Worm (Caenorhabditis elegans) whole organism, L1 larva: ENCODE measurements around the gene hex-3.
A peak's percentile ranks its signal among the peaks of the same experiment; 100 is the strongest.

Experiments
- Y116A8C.19 ChIP-seq: sonication (generic microtip); optimal IDR thresholded peaks from 2 replicates; lab custom pipeline; 2016; ENCODE audit warnings: missing compliant biosample characterization, missing genetic modification characterization, borderline replicate concordance
- alr-1 ChIP-seq: fragments of 200-800 bp; sonication (Bioruptor generic); optimal IDR thresholded peaks from 2 replicates; lab custom pipeline; 2018; ENCODE audit warnings: borderline replicate concordance, mild to moderate bottlenecking, missing genetic modification characterization, missing compliant biosample characterization
- aly-2 ChIP-seq: fragments of 150-350 bp; optimal IDR thresholded peaks from 2 replicates; lab custom pipeline; 2014; ENCODE audit warnings: missing biosample characterization, missing genetic modification characterization
- ceh-63 ChIP-seq: fragments of 200-800 bp; sonication (Bioruptor generic); optimal IDR thresholded peaks from 2 replicates; lab custom pipeline; 2018; ENCODE audit warnings: mild to moderate bottlenecking, missing genetic modification characterization, missing compliant biosample characterization
- ceh-8 ChIP-seq: fragments of 200-800 bp; sonication (Bioruptor generic); optimal IDR thresholded peaks from 2 replicates; lab custom pipeline; 2018; ENCODE audit warnings: mild to moderate bottlenecking, missing genetic modification characterization, moderate library complexity, missing compliant biosample characterization
- ceh-82 ChIP-seq, 3 experiments: fragments of 150-350 bp in 1 of 3; sonication (generic microtip) in 2 of 3; optimal IDR thresholded peaks; 2 replicates each; lab custom pipeline; 2014 to 2017; ENCODE audit warnings: missing biosample characterization in 3 of 3, missing genetic modification characterization in 3 of 3
- dsc-1 ChIP-seq: sonication (generic microtip); optimal IDR thresholded peaks from 2 replicates; lab custom pipeline; 2016; ENCODE audit warnings: mild to moderate bottlenecking, missing genetic modification characterization, missing compliant biosample characterization
- efl-1 ChIP-seq, 4 experiments: fragments of 150-350 bp; optimal IDR thresholded peaks in 3 of 4; peaks in 1 of 4; 1 replicate in 1 of 4; 2 replicates in 3 of 4; lab custom pipeline; 2014; ENCODE audit warnings: missing biosample characterization in 2 of 4, missing genetic modification characterization in 2 of 4, missing genetic modification reagents in 2 of 4
- egl-13 ChIP-seq: sonication (generic microtip); optimal IDR thresholded peaks from 2 replicates; lab custom pipeline; 2016; ENCODE audit warnings: missing genotype, missing genetic modification reagents, missing genetic modification characterization, missing compliant biosample characterization
- ets-5 ChIP-seq: fragments of 200-800 bp; sonication (Bioruptor generic); IDR thresholded peaks from 2 replicates; pipeline ENCODE4 v1.3.6; 2022; ENCODE audit warnings: missing genetic modification characterization, missing compliant biosample characterization
- fkh-10 ChIP-seq: sonication (generic microtip); optimal IDR thresholded peaks from 2 replicates; lab custom pipeline; 2017; ENCODE audit warnings: missing biosample characterization, missing genetic modification reagents, missing genetic modification characterization
- fkh-4 ChIP-seq: sonication (generic microtip); optimal IDR thresholded peaks from 2 replicates; lab custom pipeline; 2016; ENCODE audit warnings: missing compliant biosample characterization, missing genetic modification characterization, borderline replicate concordance
- fkh-8 ChIP-seq: sonication (generic microtip); optimal IDR thresholded peaks from 2 replicates; lab custom pipeline; 2016; ENCODE audit warnings: mild to moderate bottlenecking, missing genetic modification characterization, missing compliant biosample characterization
- hpl-2 ChIP-seq: fragments of 150-350 bp; optimal IDR thresholded peaks from 2 replicates; lab custom pipeline; 2014; ENCODE audit warnings: missing biosample characterization, missing genetic modification reagents, missing genetic modification characterization
- jun-1 ChIP-seq: fragments of 150-350 bp; optimal IDR thresholded peaks from 2 replicates; lab custom pipeline; 2014; ENCODE audit warnings: missing biosample characterization, missing genetic modification reagents, missing genetic modification characterization
- lin-14 ChIP-seq: fragments of 200-800 bp; sonication (Bioruptor generic); optimal IDR thresholded peaks from 2 replicates; lab custom pipeline; 2018; ENCODE audit warnings: mild to moderate bottlenecking, missing genetic modification characterization, moderate library complexity, missing compliant biosample characterization
- lin-39 ChIP-seq: fragments of 150-350 bp; optimal IDR thresholded peaks from 2 replicates; lab custom pipeline; 2014; ENCODE audit warnings: missing biosample characterization, missing genetic modification reagents, missing genetic modification characterization
- lir-3 ChIP-seq: sonication (generic microtip); optimal IDR thresholded peaks from 2 replicates; lab custom pipeline; 2016; ENCODE audit warnings: mild to moderate bottlenecking, missing genetic modification characterization, moderate library complexity, missing compliant biosample characterization; ENCODE audit not compliant: poor library complexity
- lsy-2 ChIP-seq, 2 experiments: fragments of 150-350 bp; optimal IDR thresholded peaks; 2 replicates each; lab custom pipeline; 2014; ENCODE audit warnings: missing biosample characterization in 2 of 2, missing genetic modification characterization in 2 of 2
- mep-1 ChIP-seq: fragments of 150-350 bp; optimal IDR thresholded peaks from 2 replicates; lab custom pipeline; 2014; ENCODE audit warnings: missing biosample characterization, missing genetic modification characterization
- nhr-11 ChIP-seq: fragments of 150-350 bp; optimal IDR thresholded peaks from 2 replicates; lab custom pipeline; 2014; ENCODE audit warnings: missing biosample characterization, missing genetic modification characterization
- nhr-12 ChIP-seq: sonication (generic microtip); optimal IDR thresholded peaks from 2 replicates; lab custom pipeline; 2017; ENCODE audit warnings: missing biosample characterization, missing genetic modification characterization
- nhr-20 ChIP-seq: sonication (generic microtip); optimal IDR thresholded peaks from 2 replicates; lab custom pipeline; 2016; ENCODE audit warnings: mild to moderate bottlenecking, missing genetic modification characterization, missing compliant biosample characterization
- nhr-237 ChIP-seq: fragments of 150-350 bp; optimal IDR thresholded peaks from 2 replicates; lab custom pipeline; 2014; ENCODE audit warnings: missing biosample characterization, missing genetic modification characterization
- nhr-47 ChIP-seq: sonication (generic microtip); optimal IDR thresholded peaks from 2 replicates; lab custom pipeline; 2016; ENCODE audit warnings: mild to moderate bottlenecking, missing genetic modification characterization, moderate library complexity, missing compliant biosample characterization
- nhr-71 ChIP-seq: sonication (generic microtip); optimal IDR thresholded peaks from 2 replicates; lab custom pipeline; 2016; ENCODE audit warnings: mild to moderate bottlenecking, missing genetic modification characterization, moderate library complexity, missing compliant biosample characterization
- nhr-85 ChIP-seq: sonication (generic microtip); peaks from one replicate; lab custom pipeline; 2016; ENCODE audit warnings: missing genetic modification characterization, inconsistent platforms, missing compliant biosample characterization
- pax-3 ChIP-seq: fragments of 200-800 bp; sonication (Bioruptor generic); optimal IDR thresholded peaks from 2 replicates; lab custom pipeline; 2018; ENCODE audit warnings: mild to moderate bottlenecking, missing genetic modification characterization, moderate library complexity, missing compliant biosample characterization
- snpc-4 ChIP-seq: fragments of 150-350 bp; optimal IDR thresholded peaks from 2 replicates; lab custom pipeline; 2014; ENCODE audit warnings: missing biosample characterization, missing genetic modification characterization
- snu-23 ChIP-seq: sonication (generic microtip); optimal IDR thresholded peaks from 2 replicates; lab custom pipeline; 2016; ENCODE audit warnings: missing genetic modification characterization, missing compliant biosample characterization
- sox-4 ChIP-seq: sonication (generic microtip); optimal IDR thresholded peaks from 2 replicates; lab custom pipeline; 2016; ENCODE audit warnings: missing genetic modification characterization, missing compliant biosample characterization
- swsn-7 ChIP-seq: sonication (generic microtip); optimal IDR thresholded peaks from 2 replicates; lab custom pipeline; 2016; ENCODE audit warnings: missing genetic modification characterization, missing compliant biosample characterization
- tbx-2 ChIP-seq: sonication (generic microtip); optimal IDR thresholded peaks from 2 replicates; lab custom pipeline; 2016; ENCODE audit warnings: missing genetic modification characterization, missing compliant biosample characterization
- unc-62 ChIP-seq: fragments of 150-350 bp; optimal IDR thresholded peaks from 2 replicates; lab custom pipeline; 2014; ENCODE audit warnings: missing biosample characterization, missing genetic modification reagents, missing genetic modification characterization
- unc-86 ChIP-seq: sonication (generic microtip); optimal IDR thresholded peaks from 2 replicates; lab custom pipeline; 2016; ENCODE audit warnings: missing genetic modification characterization, missing compliant biosample characterization
- xbp-1 ChIP-seq: sonication (generic microtip); optimal IDR thresholded peaks from 2 replicates; lab custom pipeline; 2016; ENCODE audit warnings: missing genetic modification characterization, missing compliant biosample characterization
- zag-1 ChIP-seq: fragments of 150-350 bp; optimal IDR thresholded peaks from 2 replicates; lab custom pipeline; 2014; ENCODE audit warnings: missing biosample characterization, missing genetic modification characterization
- zip-4 ChIP-seq: fragments of 200-800 bp; sonication (Bioruptor generic); optimal IDR thresholded peaks from 2 replicates; lab custom pipeline; 2018; ENCODE audit warnings: mild to moderate bottlenecking, missing genetic modification characterization, moderate library complexity, missing compliant biosample characterization
- ztf-11 ChIP-seq, 2 experiments: sonication (generic microtip); optimal IDR thresholded peaks; 2 replicates each; lab custom pipeline; 2016 to 2017; ENCODE audit warnings: missing genetic modification characterization in 2 of 2, missing biosample characterization in 1 of 2, missing compliant biosample characterization in 1 of 2
- ztf-4 ChIP-seq: fragments of 150-350 bp; optimal IDR thresholded peaks from 2 replicates; lab custom pipeline; 2014; ENCODE audit warnings: missing biosample characterization, missing genetic modification characterization

Gene hex-3

DNA sequence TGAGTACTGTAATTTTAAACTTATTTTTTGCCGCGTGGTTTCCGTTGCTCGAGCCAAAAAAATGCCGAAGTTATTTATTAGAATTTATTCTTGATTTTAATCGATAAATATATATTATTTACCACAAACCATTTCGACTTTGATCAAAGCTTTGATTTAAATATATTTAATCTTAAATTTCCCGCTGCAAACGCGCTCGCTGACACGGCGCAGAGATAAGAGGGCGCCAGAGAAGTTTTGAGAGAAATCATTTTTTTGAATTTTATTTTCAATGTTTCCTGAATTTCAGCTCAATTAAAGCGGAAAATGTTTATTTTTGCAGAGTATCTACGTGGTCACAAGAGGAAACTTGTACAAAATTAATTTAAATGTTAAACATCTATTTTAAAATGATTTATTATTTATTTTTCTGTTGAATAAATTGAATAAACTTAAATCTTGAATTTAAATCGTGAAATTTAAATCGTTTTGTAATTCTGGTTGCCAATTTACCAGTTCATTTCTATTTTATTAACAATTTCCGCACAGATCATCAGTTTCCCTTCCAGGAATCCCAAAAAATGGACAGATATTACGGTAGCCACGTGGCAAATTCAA lies 46.9 kb downstream of the hex-3 start, which contains the start of gene com-1 (continued):
- TF ChIP-seq efl-1 (optimal IDR thresholded peaks at IDR 0.05; lab: Kevin White, UChicago) (peak; percentile 53 to 63), efl-1 (GFP tag; optimal IDR thresholded peaks at IDR 0.05 in 1 of 2; lab: Kevin White, UChicago) (peak; percentile 61 to 93), lsy-2 (tag; optimal IDR thresholded peaks at IDR 0.05; lab: Kevin White, UChicago) (peak; percentile 51 to 73), nhr-237 (no peak), ztf-11 (tag; optimal IDR thresholded peaks at IDR 0.05; lab: Kevin White, UChicago) (no peak), ceh-8 (GFP tag; lab: Kevin White, UChicago) (no peak), xbp-1 (tag; lab: Kevin White, UChicago) (peak; percentile 14)

ce11 chrIII:10902341-10902740 lies 53.3 kb downstream of the hex-3 start, which contains the start of gene unc-119:
Gene unc-119 (plus strand): TSS chrIII:10902641.
- TF ChIP-seq nhr-85 (tag; lab: Kevin White, UChicago) (no peak), aly-2 (tag; lab: Kevin White, UChicago) (no peak), tbx-2 (tag; lab: Kevin White, UChicago) (no peak), snu-23 (GFP tag; lab: Kevin White, UChicago) (no peak), nhr-20 (tag; lab: Kevin White, UChicago) (no peak), ceh-63 (GFP tag; lab: Kevin White, UChicago) (no peak), lin-39 (tag; lab: Kevin White, UChicago) (no peak), sox-4 (no peak), lin-14 (no peak), ceh-82 (tag; optimal IDR thresholded peaks at IDR 0.05; lab: Kevin White, UChicago) (no peak), ets-5 (GFP tag; lab: Robert Waterston, UW) (no peak)

- no peak for TF ChIP-seq nhr-12 (tag; lab: Kevin White, UChicago)
- no peak for TF ChIP-seq ztf-11 (tag; optimal IDR thresholded peaks at IDR 0.05; lab: Kevin White, UChicago)
- TF ChIP-seq unc-86 (tag; lab: Kevin White, UChicago), result peak; percentile 12
- peak; percentile 50 for TF ChIP-seq fkh-10 (GFP tag; lab: Kevin White, UChicago)
- peak; percentile 98 for TF ChIP-seq fkh-8 (tag; lab: Kevin White, UChicago)
- no peak for TF ChIP-seq alr-1 (tag; lab: Kevin White, UChicago)
- peak; percentile 73 for TF ChIP-seq nhr-71 (tag; lab: Kevin White, UChicago)
- TF ChIP-seq unc-62, result no peak
- TF ChIP-seq sox-4, result peak; percentile 43
- TF ChIP-seq lin-14, result peak; percentile 79
- TF ChIP-seq lsy-2 (tag; optimal IDR thresholded peaks at IDR 0.05; lab: Kevin White, UChicago), result peak; percentile 10 to 30
- peak; percentile 14 for TF ChIP-seq lir-3 (tag; lab: Kevin White, UChicago)
- TF ChIP-seq ztf-4 (tag; lab: Kevin White, UChicago), result peak; percentile 50
- no peak for TF ChIP-seq fkh-4 (tag; lab: Kevin White, UChicago)
- TF ChIP-seq zag-1, result no peak
- peak; percentile 45 for TF ChIP-seq swsn-7
- TF ChIP-seq jun-1 (tag; lab: Kevin White, UChicago), result no peak
- peak; percentile 59 for TF ChIP-seq xbp-1 (tag; lab: Kevin White, UChicago)
- peak; percentile 8 for TF ChIP-seq tbx-2 (tag; lab: Kevin White, UChicago)
- TF ChIP-seq snu-23 (GFP tag; lab: Kevin White, UChicago), result peak; percentile 43
- TF ChIP-seq nhr-47 (tag; lab: Kevin White, UChicago), result peak; percentile 80
- no peak for TF ChIP-seq hpl-2 (GFP tag; lab: Kevin White, UChicago)
- TF ChIP-seq pax-3 (tag; lab: Kevin White, UChicago), result peak; percentile 80
- peak; percentile 42 for TF ChIP-seq mep-1 (tag; lab: Kevin White, UChicago)
- no peak for TF ChIP-seq Y116A8C.19 (tag; lab: Kevin White, UChicago)
- TF ChIP-seq zip-4 (GFP tag; lab: Kevin White, UChicago), result no peak
- TF ChIP-seq ceh-82 (tag; optimal IDR thresholded peaks at IDR 0.05; lab: Kevin White, UChicago), result peak in 1 of 3 experiments; percentile 37
- peak; percentile 63 for TF ChIP-seq egl-13 (tag; lab: Kevin White, UChicago)
- TF ChIP-seq dsc-1, result peak; percentile 82
- TF ChIP-seq snpc-4 (tag; lab: Kevin White, UChicago), result no peak
- TF ChIP-seq nhr-20 (tag; lab: Kevin White, UChicago), result peak; percentile 4
- peak; percentile 60 for TF ChIP-seq nhr-11 (tag; lab: Kevin White, UChicago)
Measured at ce11 chrIII:10903009-10903609, 54.1 kb downstream of the hex-3 start.
